Worm (Caenorhabditis elegans) whole organism, L1 larva: Measurements from ENCODE around the gene F53E4.2.

Source experiments
- nhr-11 ChIP-seq: fragments of 150-350 bp; optimal IDR thresholded peaks from 2 replicates; lab custom pipeline; 2014; ENCODE audit warnings: missing biosample characterization, missing genetic modification characterization
- skn-1 ChIP-seq: fragments of 150-350 bp; optimal IDR thresholded peaks from 2 replicates; lab custom pipeline; 2014; ENCODE audit warnings: missing biosample characterization, missing genetic modification characterization
- ztf-11 ChIP-seq, 2 experiments: sonication (generic microtip); optimal IDR thresholded peaks; 2 replicates each; lab custom pipeline; 2016 to 2017; ENCODE audit warnings: missing genetic modification characterization in 2 of 2, missing biosample characterization in 1 of 2, missing compliant biosample characterization in 1 of 2

- TF ChIP-seq ztf-11 (tag; optimal IDR thresholded peaks at IDR 0.05; lab: Kevin White, UChicago) (no peak), skn-1 (tag; lab: Kevin White, UChicago) (no peak), nhr-11 (tag; lab: Kevin White, UChicago) (no peak)
These were observed 32.7 kb upstream of the F53E4.2 start, which contains the start of gene C55A1.1 for ce11 chrV:15621518-15621917.
